Worm (Caenorhabditis elegans): ENCODE results near the gene spin-3.

spin-3 gene

ce11 chrX:13129949-13130348 lies at the start of gene spin-3:
spin-3 (plus strand) TSS chrX:13130249.
- no peak for TF ChIP-seq atf-7 (tag; optimal IDR thresholded peaks at IDR 0.05)
- TF ChIP-seq hlh-12 (tag; optimal IDR thresholded peaks at IDR 0.05) = no peak

- TF ChIP-seq hrde-1 (tag; optimal IDR thresholded peaks at IDR 0.05; ENCODE audit: borderline replicate concordance) (no peak), ztf-28 (GFP tag; IDR thresholded peaks at IDR 0.05) (no peak), madf-6 (GFP tag; IDR thresholded peaks at IDR 0.05) (no peak)
Measured at ce11 chrX:13082326-13082725, 47.7 kb upstream of the spin-3 start, which contains the start of gene str-10. str-10 (plus strand) TSS chrX:13082626.

ce11 chrX:13084273-13084672 lies 45.8 kb upstream of the spin-3 start, which contains the start of gene R03G8.1:
R03G8.1 (plus strand) TSS chrX:13084573.
- no peak for TF ChIP-seq ceh-58 (GFP tag; IDR thresholded peaks at IDR 0.05)
- no peak for TF ChIP-seq K11D2.4 (GFP tag; IDR thresholded peaks at IDR 0.05)
- TF ChIP-seq nhr-80 (tag; optimal IDR thresholded peaks at IDR 0.05) = no peak
- no peak for TF ChIP-seq lin-54 (GFP tag; optimal IDR thresholded peaks at IDR 0.05)
- TF ChIP-seq aptf-3 (GFP tag; IDR thresholded peaks at IDR 0.05) = no peak
- no peak for TF ChIP-seq madf-6 (GFP tag; IDR thresholded peaks at IDR 0.05)
- TF ChIP-seq F57A8.1 (GFP tag; optimal IDR thresholded peaks at IDR 0.05) = no peak
- no peak for TF ChIP-seq ccch-3 (GFP tag; optimal IDR thresholded peaks at IDR 0.05)

- TF ChIP-seq tlf-1 (GFP tag; optimal IDR thresholded peaks at IDR 0.05) = no peak
- no peak for TF ChIP-seq nhr-80 (tag; optimal IDR thresholded peaks at IDR 0.05)
- TF ChIP-seq lin-54 (GFP tag; optimal IDR thresholded peaks at IDR 0.05) = no peak
- no peak for TF ChIP-seq fkh-3 (tag; optimal IDR thresholded peaks at IDR 0.05)
- no peak for TF ChIP-seq hsf-1 (GFP tag; IDR thresholded peaks at IDR 0.05)
- no peak for TF ChIP-seq rpc-1 (optimal IDR thresholded peaks at IDR 0.05)
- no peak for TF ChIP-seq rpc-1 (tag; optimal IDR thresholded peaks at IDR 0.05)
- TF ChIP-seq Y79H2A.3 (GFP tag; conservative IDR thresholded peaks at IDR 0.05) = no peak
- no peak for TF ChIP-seq dpl-1 (GFP tag; optimal IDR thresholded peaks at IDR 0.05)
- TF ChIP-seq egl-18 (GFP tag; IDR thresholded peaks at IDR 0.05) = no peak
- TF ChIP-seq ceh-91 (GFP tag; IDR thresholded peaks at IDR 0.05) = no peak
- no peak for TF ChIP-seq hmg-20 (GFP tag; IDR thresholded peaks at IDR 0.05)
- no peak for TF ChIP-seq B0035.1 (tag; optimal IDR thresholded peaks at IDR 0.05)
- no peak for TF ChIP-seq mxl-1 (tag; optimal IDR thresholded peaks at IDR 0.05)
- TF ChIP-seq F23B12.7 (tag; optimal IDR thresholded peaks at IDR 0.05; ENCODE audit: insufficient read depth) = no peak
- TF ChIP-seq F10E7.11 (tag; optimal IDR thresholded peaks at IDR 0.05) = no peak
- TF ChIP-seq snpc-1.1 (tag; optimal IDR thresholded peaks at IDR 0.05; ENCODE audit: insufficient read depth) = no peak
Measured at ce11 chrX:13088539-13088938, 41.5 kb upstream of the spin-3 start.

ce11 chrX:13090665-13091064 lies 39.4 kb upstream of the spin-3 start, which contains the start of gene R03G8.3:
R03G8.3 (plus strand) TSS chrX:13090965.
- TF ChIP-seq ccch-3 (GFP tag; optimal IDR thresholded peaks at IDR 0.05) (no peak), mes-4 (tag; optimal IDR thresholded peaks at IDR 0.05) (no peak), lag-1 (GFP tag; IDR thresholded peaks at IDR 0.05) (no peak), F57C9.4 (tag; optimal IDR thresholded peaks at IDR 0.05) (no peak), ama-1 (optimal IDR thresholded peaks at IDR 0.05) (no peak), ama-1 (GFP tag; optimal IDR thresholded peaks at IDR 0.05) (no peak), let-607 (tag; optimal IDR thresholded peaks at IDR 0.05) (no peak), ztf-26 (tag; optimal IDR thresholded peaks at IDR 0.05) (no peak), gei-17 (GFP tag; optimal IDR thresholded peaks at IDR 0.05) (no peak), pbrm-1 (GFP tag; IDR thresholded peaks at IDR 0.05) (no peak)

Measured in whole organism, young adult.